Worm (Caenorhabditis elegans): ENCODE results near the gene ccch-3.

Gene ccch-3

DNA sequence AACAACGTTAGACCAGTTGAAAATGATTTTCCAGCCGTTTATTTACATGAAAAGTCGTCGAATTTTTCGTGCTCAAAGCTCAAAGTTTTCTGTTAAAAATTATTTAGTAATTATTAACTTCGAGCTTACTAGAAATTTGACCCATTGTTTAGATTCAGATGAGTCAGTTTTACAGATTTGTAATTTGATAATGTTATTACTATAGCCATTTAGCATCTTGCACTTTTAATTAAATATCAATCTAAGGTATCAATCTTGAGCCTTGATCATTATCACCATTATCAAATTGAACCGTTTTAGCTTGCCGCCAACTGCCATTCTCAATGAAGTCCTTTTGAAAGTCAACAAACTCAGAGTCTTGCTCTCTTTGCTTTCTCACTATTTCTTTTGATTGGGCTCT, 50.0 kb downstream of the ccch-3 start, which contains the start of gene ZC116.1:
TSS of gene ZC116.1 (plus strand) at position 301 of the 400 bp plus-strand sequence.
- TF ChIP-seq fkh-6 (tag; optimal IDR thresholded peaks at IDR 0.05) (no peak), npax-4 (tag; optimal IDR thresholded peaks at IDR 0.05) (no peak), hlh-8 (tag; optimal IDR thresholded peaks at IDR 0.05) (no peak), elt-2 (tag; optimal IDR thresholded peaks at IDR 0.05) (no peak), fax-1 (tag; optimal IDR thresholded peaks at IDR 0.05) (no peak), ref-2 (tag; optimal IDR thresholded peaks at IDR 0.05) (no peak), lim-6 (tag; optimal IDR thresholded peaks at IDR 0.05) (no peak), K09A11.1 (tag; optimal IDR thresholded peaks at IDR 0.05; ENCODE audit: insufficient read depth) (no peak)

DNA sequence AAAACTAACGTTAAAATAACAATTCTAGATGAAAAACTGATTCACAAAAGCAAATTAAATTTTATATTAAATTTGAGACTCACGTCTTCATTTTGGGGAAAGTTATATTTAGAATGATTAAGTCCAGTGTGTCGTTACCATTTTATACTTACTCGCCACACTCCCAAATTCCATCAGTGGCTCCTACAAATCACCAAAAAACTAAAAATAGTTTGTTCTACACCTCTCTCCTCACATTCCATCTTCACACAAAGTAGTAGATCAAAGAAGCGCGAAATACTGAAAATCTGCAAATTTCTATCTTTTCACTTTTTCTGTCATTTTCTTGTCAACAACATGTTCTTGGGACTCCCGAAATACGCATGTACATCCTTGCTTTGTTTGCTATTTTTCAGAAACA, 50.6 kb downstream of the ccch-3 start, which contains the start of gene ZC116.5:
TSS of gene ZC116.5 (minus strand) at position 101 of the 400 bp plus-strand sequence.
- TF ChIP-seq ahr-1 (tag; optimal IDR thresholded peaks at IDR 0.05) (no peak), ets-4 (tag; optimal IDR thresholded peaks at IDR 0.05) (no peak), lim-6 (tag; optimal IDR thresholded peaks at IDR 0.05) (no peak), nfya-1 (tag; optimal IDR thresholded peaks at IDR 0.05) (no peak), mec-3 (tag; optimal IDR thresholded peaks at IDR 0.05; ENCODE audit: borderline replicate concordance) (no peak), K02D7.2 (tag; optimal IDR thresholded peaks at IDR 0.05) (no peak), pax-1 (tag; optimal IDR thresholded peaks at IDR 0.05) (no peak), che-1 (tag; optimal IDR thresholded peaks at IDR 0.05) (no peak), dve-1 (tag; optimal IDR thresholded peaks at IDR 0.05) (no peak), fkh-10 (GFP tag; optimal IDR thresholded peaks at IDR 0.05) (no peak), sox-2 (GFP tag; IDR thresholded peaks at IDR 0.05) (no peak), npax-4 (tag; optimal IDR thresholded peaks at IDR 0.05) (no peak), ceh-19 (GFP tag; optimal IDR thresholded peaks at IDR 0.05) (no peak), ama-1 (optimal IDR thresholded peaks at IDR 0.05) (no peak), nhr-232 (tag; optimal IDR thresholded peaks at IDR 0.05) (no peak), pha-4 (tag; optimal IDR thresholded peaks at IDR 0.05) (no peak), hlh-15 (tag; optimal IDR thresholded peaks at IDR 0.05) (no peak), ceh-24 (tag; optimal IDR thresholded peaks at IDR 0.05) (no peak), odd-2 (tag; optimal IDR thresholded peaks at IDR 0.05) (no peak), ceh-2 (tag; optimal IDR thresholded peaks at IDR 0.05) (no peak)

Data from whole organism, late embryonic.